Fruit fly (Drosophila melanogaster) whole organism, embryonic: Measurements from ENCODE around the gene MSAmiP.

Source experiments
- Adf1 ChIP-seq: fragments of 200-800 bp; sonication (Bioruptor generic); IDR thresholded peaks from 2 replicates; pipeline ENCODE4 v1.3.6; 2022; ENCODE audit warnings: missing biosample characterization, missing genetic modification characterization
- B-H2 ChIP-seq: fragments of 200-800 bp; sonication (Bioruptor generic); optimal IDR thresholded peaks from 2 replicates; lab custom pipeline; 2018; ENCODE audit warnings: missing biosample characterization, mild to moderate bottlenecking, missing genetic modification characterization
- C15 ChIP-seq: fragments of 200-800 bp; sonication (Bioruptor generic); IDR thresholded peaks from 3 replicates; pipeline ENCODE4 v1.3.6; 2022; ENCODE audit warnings: missing biosample characterization, missing genetic modification characterization
- CG11398 ChIP-seq: fragments of 200-800 bp; sonication (Bioruptor generic); optimal IDR thresholded peaks from 2 replicates; lab custom pipeline; 2016; ENCODE audit warnings: missing biosample characterization, missing genetic modification characterization
- CG11695 ChIP-seq: fragments of 200-800 bp; sonication (Bioruptor generic); IDR thresholded peaks from 3 replicates; pipeline ENCODE4 v1.3.6; 2022; ENCODE audit warnings: missing biosample characterization, missing genetic modification characterization
- CG13287 ChIP-seq: fragments of 200-800 bp; sonication (Bioruptor generic); IDR thresholded peaks from 2 replicates; pipeline ENCODE4 v1.3.6; 2022; ENCODE audit warnings: missing biosample characterization, missing genetic modification characterization; ENCODE audit not compliant: partially characterized antibody
- CG17186 ChIP-seq: fragments of 200-800 bp; sonication (Bioruptor generic); optimal IDR thresholded peaks from 3 replicates; lab custom pipeline; 2017; ENCODE audit warnings: missing biosample characterization, missing genetic modification reagents, missing genetic modification characterization
- CG17612 ChIP-seq: fragments of 200-800 bp; sonication (Bioruptor generic); IDR thresholded peaks from 2 replicates; pipeline ENCODE4 v1.3.6; 2022; ENCODE audit warnings: missing biosample characterization, missing genetic modification characterization
- CG1792 ChIP-seq: fragments of 200-800 bp; sonication (Bioruptor generic); optimal IDR thresholded peaks from 2 replicates; lab custom pipeline; 2016; ENCODE audit warnings: missing biosample characterization, missing genetic modification characterization
- CG18764 ChIP-seq: fragments of 200-800 bp; sonication (Bioruptor generic); optimal IDR thresholded peaks from 3 replicates; lab custom pipeline; 2016; ENCODE audit warnings: missing biosample characterization, missing genetic modification characterization
- CG2678 ChIP-seq: fragments of 200-800 bp; sonication (Bioruptor generic); optimal IDR thresholded peaks from 3 replicates; lab custom pipeline; 2019; ENCODE audit warnings: missing biosample characterization, mild to moderate bottlenecking, missing genetic modification characterization, moderate library complexity
- CG34422 ChIP-seq: fragments of 200-800 bp; sonication (Bioruptor generic); IDR thresholded peaks from 3 replicates; pipeline ENCODE4 v1.3.6; 2022; ENCODE audit warnings: missing biosample characterization, missing genetic modification characterization
- CG4617 ChIP-seq: fragments of 200-800 bp; sonication (Bioruptor generic); optimal IDR thresholded peaks from 3 replicates; lab custom pipeline; 2016; ENCODE audit warnings: missing biosample characterization, missing genetic modification characterization, borderline replicate concordance
- CG4820 ChIP-seq: fragments of 200-800 bp; sonication (Bioruptor generic); optimal IDR thresholded peaks from 3 replicates; lab custom pipeline; 2016; ENCODE audit warnings: missing biosample characterization, missing genetic modification characterization
- CG4854 ChIP-seq: fragments of 200-800 bp; sonication (Bioruptor generic); optimal IDR thresholded peaks from 2 replicates; lab custom pipeline; 2016; ENCODE audit warnings: missing biosample characterization, missing genetic modification characterization, inconsistent platforms
- CG6689 ChIP-seq: fragments of 200-800 bp; sonication (Bioruptor generic); IDR thresholded peaks from 2 replicates; pipeline ENCODE4 v1.3.6; 2022; ENCODE audit warnings: missing biosample characterization, missing genetic modification characterization
- CG7271 ChIP-seq: fragments of 200-800 bp; sonication (Bioruptor generic); optimal IDR thresholded peaks from 2 replicates; lab custom pipeline; 2018; ENCODE audit warnings: missing biosample characterization, mild to moderate bottlenecking, missing genetic modification characterization, moderate library complexity
- CG7372 ChIP-seq: fragments of 200-800 bp; sonication (Bioruptor generic); IDR thresholded peaks from 2 replicates; pipeline ENCODE4 v1.3.6; 2022; ENCODE audit warnings: missing biosample characterization, missing genetic modification characterization
- CG8478 ChIP-seq: fragments of >200 bp; optimal IDR thresholded peaks from 2 replicates; lab custom pipeline; 2018
- Dip3 ChIP-seq: fragments of 200-800 bp; sonication (Bioruptor generic); optimal IDR thresholded peaks from 3 replicates; lab custom pipeline; 2016; ENCODE audit warnings: missing biosample characterization, missing genetic modification characterization
- Doc2 ChIP-seq: fragments of 200-800 bp; sonication (Bioruptor generic); IDR thresholded peaks from 2 replicates; pipeline ENCODE4 v1.3.6; 2022; ENCODE audit warnings: missing biosample characterization, missing genetic modification characterization
- Ets65A ChIP-seq: fragments of 200-800 bp; sonication (Bioruptor generic); peaks from one replicate; lab custom pipeline; 2016; ENCODE audit warnings: missing biosample characterization, missing genetic modification characterization
- Fer2 ChIP-seq: fragments of 200-800 bp; sonication (Bioruptor generic); optimal IDR thresholded peaks from 2 replicates; lab custom pipeline; 2018; ENCODE audit warnings: missing biosample characterization, mild to moderate bottlenecking, missing genetic modification characterization, moderate library complexity
- Hand ChIP-seq: fragments of 200-800 bp; sonication (Bioruptor generic); optimal IDR thresholded peaks from 2 replicates; lab custom pipeline; 2017; ENCODE audit warnings: mild to moderate bottlenecking, missing biosample characterization, missing genetic modification reagents, missing genetic modification characterization
- Jarid2 ChIP-seq: fragments of 200-800 bp; sonication (Bioruptor generic); optimal IDR thresholded peaks from 3 replicates; lab custom pipeline; 2017; ENCODE audit warnings: mild to moderate bottlenecking, missing biosample characterization, missing genetic modification reagents, missing genetic modification characterization
- NK7.1 ChIP-seq: fragments of 200-800 bp; sonication (Bioruptor generic); optimal IDR thresholded peaks from 3 replicates; lab custom pipeline; 2016; ENCODE audit warnings: missing biosample characterization, missing genetic modification characterization
- Oaz ChIP-seq: fragments of 200-800 bp; sonication (Bioruptor generic); IDR thresholded peaks from 2 replicates; pipeline ENCODE4 v1.3.6; 2022; ENCODE audit warnings: missing biosample characterization, missing genetic modification characterization
- Oli ChIP-seq: fragments of 200-800 bp; sonication (Bioruptor generic); optimal IDR thresholded peaks from 2 replicates; lab custom pipeline; 2018; ENCODE audit warnings: missing biosample characterization, mild to moderate bottlenecking, missing genetic modification characterization, moderate library complexity
- ara ChIP-seq: fragments of 200-800 bp; sonication (Bioruptor generic); IDR thresholded peaks from 2 replicates; pipeline ENCODE4 v1.3.6; 2022; ENCODE audit warnings: missing biosample characterization, missing genetic modification characterization
- ash1 ChIP-seq: fragments of 200-800 bp; sonication (Bioruptor generic); optimal IDR thresholded peaks from 2 replicates; lab custom pipeline; 2018; ENCODE audit warnings: missing biosample characterization, mild to moderate bottlenecking, missing genetic modification characterization
- ato ChIP-seq: fragments of 200-800 bp; sonication (Bioruptor generic); IDR thresholded peaks from 2 replicates; pipeline ENCODE4 v1.3.6; 2022; ENCODE audit warnings: missing biosample characterization, missing genetic modification characterization; ENCODE audit not compliant: partially characterized antibody
- caup ChIP-seq: fragments of 200-800 bp; sonication (Bioruptor generic); optimal IDR thresholded peaks from 3 replicates; lab custom pipeline; 2017; ENCODE audit warnings: missing biosample characterization, mild to moderate bottlenecking, missing genetic modification characterization, moderate library complexity; ENCODE audit not compliant: severe bottlenecking
- croc ChIP-seq: fragments of 200-800 bp; sonication (Bioruptor generic); conservative IDR thresholded peaks from 3 replicates; pipeline ENCODE4 v1.3.6; 2022; ENCODE audit warnings: missing biosample characterization, missing genetic modification characterization
- dimm ChIP-seq: fragments of 200-800 bp; sonication (Bioruptor generic); IDR thresholded peaks from 2 replicates; pipeline ENCODE4 v1.3.6; 2022; ENCODE audit warnings: missing biosample characterization, missing genetic modification characterization
- dysf ChIP-seq: fragments of 200-800 bp; sonication (Bioruptor generic); IDR thresholded peaks from 3 replicates; pipeline ENCODE4 v1.3.6; 2022; ENCODE audit warnings: missing biosample characterization, missing genetic modification characterization
- exex ChIP-seq: fragments of 200-800 bp; sonication (Bioruptor generic); optimal IDR thresholded peaks from 4 replicates; lab custom pipeline; 2018; ENCODE audit warnings: missing biosample characterization, mild to moderate bottlenecking, missing genetic modification characterization, moderate library complexity
- gfzf ChIP-seq: fragments of 200-800 bp; sonication (Bioruptor generic); optimal IDR thresholded peaks from 2 replicates; lab custom pipeline; 2016; ENCODE audit warnings: missing biosample characterization, mild to moderate bottlenecking, missing genetic modification characterization, moderate library complexity
- gsb ChIP-seq: fragments of 200-800 bp; sonication (Bioruptor generic); IDR thresholded peaks from 2 replicates; pipeline ENCODE4 v1.3.6; 2022; ENCODE audit warnings: missing biosample characterization, missing genetic modification characterization
- h ChIP-seq: fragments of >200 bp; optimal IDR thresholded peaks from 2 replicates; lab custom pipeline; 2017
- kay ChIP-seq: fragments of 200-800 bp; sonication (Bioruptor generic); optimal IDR thresholded peaks from 2 replicates; lab custom pipeline; 2016; ENCODE audit warnings: missing biosample characterization, missing genetic modification characterization
- kni ChIP-seq: fragments of 200-800 bp; sonication (Bioruptor generic); optimal IDR thresholded peaks from 3 replicates; lab custom pipeline; 2017; ENCODE audit warnings: mild to moderate bottlenecking, missing biosample characterization, missing genetic modification reagents, missing genetic modification characterization
- mirr ChIP-seq: fragments of 200-800 bp; sonication (Bioruptor generic); optimal IDR thresholded peaks from 3 replicates; lab custom pipeline; 2018; ENCODE audit warnings: missing biosample characterization, mild to moderate bottlenecking, missing genetic modification characterization
- nerfin-1 ChIP-seq: fragments of 200-800 bp; sonication (Bioruptor generic); optimal IDR thresholded peaks from 3 replicates; lab custom pipeline; 2019; ENCODE audit warnings: missing biosample characterization, mild to moderate bottlenecking, missing genetic modification characterization, moderate library complexity
- nmo ChIP-seq: fragments of 200-800 bp; sonication (Bioruptor generic); optimal IDR thresholded peaks from 2 replicates; lab custom pipeline; 2018; ENCODE audit warnings: missing biosample characterization, mild to moderate bottlenecking, missing genetic modification characterization, moderate library complexity
- oc ChIP-seq: fragments of 200-800 bp; sonication (Bioruptor generic); optimal IDR thresholded peaks from 2 replicates; lab custom pipeline; 2018; ENCODE audit warnings: missing biosample characterization, mild to moderate bottlenecking, missing genetic modification characterization, moderate library complexity
- p53 ChIP-seq: fragments of 200-800 bp; sonication (Bioruptor generic); optimal IDR thresholded peaks from 2 replicates; lab custom pipeline; 2016; ENCODE audit warnings: missing biosample characterization, missing genetic modification characterization
- schlank ChIP-seq: fragments of 200-800 bp; sonication (Bioruptor generic); optimal IDR thresholded peaks from 2 replicates; lab custom pipeline; 2018; ENCODE audit warnings: missing biosample characterization, mild to moderate bottlenecking, missing genetic modification characterization
- slp2 ChIP-seq: fragments of 200-800 bp; sonication (Bioruptor generic); optimal IDR thresholded peaks from 2 replicates; lab custom pipeline; 2016; ENCODE audit warnings: missing biosample characterization, missing genetic modification characterization
- tll ChIP-seq, 2 experiments: fragments of 200-800 bp in 1 of 2; fragments of >200 bp in 1 of 2; sonication (Bioruptor generic) in 1 of 2; optimal IDR thresholded peaks; 2 replicates each; lab custom pipeline; 2017 to 2019; ENCODE audit warnings: missing biosample characterization in 2 of 2, missing genetic modification characterization in 2 of 2, mild to moderate bottlenecking in 1 of 2, moderate library complexity in 1 of 2
- vfl ChIP-seq: fragments of 200-800 bp; sonication (Bioruptor generic); optimal IDR thresholded peaks from 2 replicates; lab custom pipeline; 2016; ENCODE audit warnings: missing biosample characterization, missing genetic modification characterization
- zfh1 ChIP-seq: fragments of 200-800 bp; sonication (Bioruptor generic); IDR thresholded peaks from 3 replicates; pipeline ENCODE4 v1.3.6; 2022; ENCODE audit warnings: missing biosample characterization, missing genetic modification characterization

MSAmiP gene

DNA sequence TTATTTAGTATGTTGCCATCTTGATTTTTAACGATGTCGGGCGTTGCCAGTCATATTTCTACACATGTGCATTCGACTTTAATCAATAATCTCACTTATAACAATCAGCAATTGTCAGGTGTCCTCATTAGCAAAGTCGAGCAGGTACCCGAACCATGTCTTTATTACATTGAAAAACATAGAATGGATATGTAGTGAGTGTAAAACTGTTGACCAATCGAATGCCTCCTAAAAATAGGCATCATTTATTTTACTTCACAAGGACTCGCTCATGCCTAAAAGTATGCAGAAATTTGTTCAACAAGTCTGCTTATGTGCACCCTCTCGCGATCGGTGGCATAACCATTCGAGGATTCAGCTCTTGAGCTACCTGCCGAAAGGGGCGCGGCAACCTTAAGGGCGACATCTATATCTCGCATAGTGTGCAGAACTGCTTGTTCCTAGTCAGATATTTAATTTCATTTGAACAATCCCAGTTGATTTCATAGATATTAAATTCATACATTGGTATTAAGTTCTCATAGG lies 97.5 kb downstream of the MSAmiP start (continued):
- TF ChIP-seq vfl: peak; percentile 55
- peak; percentile 96 for TF ChIP-seq CG4854 (GFP tag; lab: Kevin White, UChicago)
- peak; percentile 87 for TF ChIP-seq dysf
- peak; percentile 67 for TF ChIP-seq CG6689 (GFP tag; lab: Robert Waterston, UW)
- peak; percentile 78 for TF ChIP-seq Jarid2 (GFP tag; lab: Kevin White, UChicago)
- TF ChIP-seq gsb (GFP tag; lab: Robert Waterston, UW): peak; percentile 71
- peak; percentile 81 for TF ChIP-seq NK7.1 (GFP tag; lab: Kevin White, UChicago)
- TF ChIP-seq CG2678: peak; percentile 69
- 0 out of 2 replicates have a peak, but pooled peaks have one; percentile 61 for TF ChIP-seq ato (GFP tag; lab: Robert Waterston, UW)
- TF ChIP-seq Oaz (GFP tag; lab: Robert Waterston, UW): peak; percentile 86
- TF ChIP-seq CG7372 (GFP tag; lab: Robert Waterston, UW): peak; percentile 74
- peak; percentile 90 for TF ChIP-seq kni
- TF ChIP-seq ara: peak; percentile 87
- peak; percentile 58 for TF ChIP-seq Doc2
- TF ChIP-seq h (lab: Kevin White, UChicago): peak; percentile 55
- peak; percentile 18 for TF ChIP-seq exex (tag; lab: Kevin White, UChicago)
- peak; percentile 86 for TF ChIP-seq CG8478 (lab: Kevin White, UChicago)
- peak; percentile 91 for TF ChIP-seq zfh1 (GFP tag; lab: Robert Waterston, UW)
- peak; percentile 85 for TF ChIP-seq CG4617 (GFP tag; lab: Kevin White, UChicago)
- TF ChIP-seq p53 (GFP tag; lab: Kevin White, UChicago): peak; percentile 88
- TF ChIP-seq Fer2: peak; percentile 68
- TF ChIP-seq CG34422: peak; percentile 88
- TF ChIP-seq CG13287 (GFP tag; lab: Robert Waterston, UW): peak; percentile 56
- TF ChIP-seq CG18764 (GFP tag; lab: Kevin White, UChicago): peak; percentile 95
- TF ChIP-seq CG11398 (GFP tag; lab: Kevin White, UChicago): peak; percentile 89
- TF ChIP-seq Oli (tag; lab: Kevin White, UChicago): peak; percentile 69
- TF ChIP-seq CG11695 (GFP tag; lab: Robert Waterston, UW): no peak
- TF ChIP-seq CG7271 (tag; lab: Kevin White, UChicago): peak; percentile 84
- peak; percentile 59; the same call in 1 of the 2 replicates for TF ChIP-seq dimm (GFP tag; lab: Robert Waterston, UW)
- peak; percentile 83 for TF ChIP-seq nmo
- TF ChIP-seq nerfin-1 (tag; lab: Kevin White, UChicago): peak; percentile 72
- TF ChIP-seq CG4820 (GFP tag; lab: Kevin White, UChicago): peak; percentile 96
- TF ChIP-seq caup (GFP tag; lab: Kevin White, UChicago): peak; percentile 96
- TF ChIP-seq CG1792 (GFP tag; lab: Kevin White, UChicago): peak; percentile 92
- TF ChIP-seq kay (GFP tag; lab: Kevin White, UChicago): no peak
- peak; percentile 77 for TF ChIP-seq B-H2
- TF ChIP-seq croc: peak; percentile 56; the same call in 2 of the 3 replicates
- TF ChIP-seq ash1 (GFP tag; lab: Kevin White, UChicago): peak; percentile 96
- TF ChIP-seq CG17186 (GFP tag; lab: Kevin White, UChicago): peak; percentile 81
- TF ChIP-seq slp2 (GFP tag; lab: Kevin White, UChicago): peak; percentile 91
- TF ChIP-seq gfzf (GFP tag; lab: Kevin White, UChicago): peak; percentile 22
- peak; percentile 68 for TF ChIP-seq schlank
- peak; percentile 73; the same call in 2 of the 3 replicates for TF ChIP-seq C15 (GFP tag; lab: Robert Waterston, UW)
- TF ChIP-seq CG17612: peak; percentile 90
- peak; percentile 51 for TF ChIP-seq oc (tag; lab: Kevin White, UChicago)
- peak in 1 of 2 experiments; percentile 2 for TF ChIP-seq tll (GFP tag; optimal IDR thresholded peaks at IDR 0.05; lab: Kevin White, UChicago)
- peak; percentile 99 for TF ChIP-seq Ets65A (GFP tag; lab: Kevin White, UChicago)
- no peak for TF ChIP-seq Hand (GFP tag; lab: Kevin White, UChicago)
- TF ChIP-seq Adf1 (GFP tag; lab: Robert Waterston, UW): no peak
- peak; percentile 92 for TF ChIP-seq mirr (GFP tag; lab: Kevin White, UChicago)
- peak; percentile 81 for TF ChIP-seq Dip3 (GFP tag; lab: Kevin White, UChicago)
